Worm (Caenorhabditis elegans): Measurements from ENCODE around the gene ZC317.6.

- TF ChIP-seq ztf-29 (GFP tag; IDR thresholded peaks at IDR 0.05) (no peak), cog-1 (tag; optimal IDR thresholded peaks at IDR 0.05) (no peak), flt-1 (GFP tag; IDR thresholded peaks at IDR 0.05) (no peak), tab-1 (GFP tag; IDR thresholded peaks at IDR 0.05) (no peak), T22C8.4 (GFP tag; IDR thresholded peaks at IDR 0.05) (no peak), ref-1 (GFP tag; conservative IDR thresholded peaks at IDR 0.05) (no peak), ztf-23 (GFP tag; IDR thresholded peaks at IDR 0.05) (no peak), med-1 (GFP tag; optimal IDR thresholded peaks at IDR 0.05; ENCODE audit: insufficient read depth) (no peak), klf-2 (GFP tag; conservative IDR thresholded peaks at IDR 0.05) (no peak)
These were observed 18.8 kb upstream of the ZC317.6 start for ce11 chrV:5487180-5487579.

All from whole organism, midembryonic.